In the genomic region with DNA sequence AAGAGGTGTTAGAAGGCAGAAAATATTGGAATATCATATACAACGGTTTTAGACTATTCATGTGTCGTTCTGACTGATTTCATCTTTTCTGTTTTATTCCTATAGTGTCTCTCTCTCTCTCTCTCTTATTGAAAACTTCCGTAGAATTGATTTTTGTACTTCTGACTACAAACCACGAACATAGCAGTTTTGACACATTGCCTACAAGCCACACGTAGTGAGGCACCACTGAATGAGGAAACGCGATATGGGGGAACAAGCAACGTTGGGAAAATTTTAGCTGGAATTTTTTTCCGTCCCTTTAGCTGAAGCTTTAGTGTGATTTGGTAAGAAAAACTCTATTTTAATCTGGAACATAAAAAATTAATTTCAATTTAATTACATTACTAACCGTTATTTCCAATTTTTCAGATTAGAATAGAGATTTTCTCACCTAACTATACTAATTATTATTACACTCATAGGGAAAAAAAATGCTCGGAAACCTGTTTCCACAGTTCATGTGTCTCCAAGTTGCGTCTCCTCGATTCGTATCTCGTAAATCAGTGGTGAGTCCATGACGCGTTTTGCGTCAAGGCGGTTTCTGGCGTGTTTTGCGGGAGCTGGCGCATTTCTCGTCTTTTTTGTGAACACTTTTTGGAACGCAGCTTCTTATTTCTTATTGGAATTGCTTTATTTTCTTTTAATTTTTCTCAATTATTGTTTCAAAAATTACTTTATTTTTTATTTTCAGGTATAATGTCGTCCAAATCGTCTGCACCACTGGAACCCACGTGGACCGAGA, we compare ENCODE assay signal across 5 worm cellular contexts.
TF ChIP-seq lines count a peak whose summit lies in the region.

A gene (minus strand): TSS at position 57 of the 784 bp plus-strand sequence.
A gene (plus strand): TSS at position 734 of the 784 bp plus-strand sequence.

TF ChIP-seq in whole organism, L1 larva, 84 proteins besides CTCF, POLR2A, EP300 and RAD21 (continues in another document):
- peak; percentile 96 for TF ChIP-seq rnt-1 (tag; optimal IDR thresholded peaks at IDR 0.05; lab: Kevin White, UChicago)
- TF ChIP-seq nhr-19 (GFP tag; conservative IDR thresholded peaks at IDR 0.05; lab: Robert Waterston, UW): peak; percentile 87
- TF ChIP-seq ztf-11 (tag; optimal IDR thresholded peaks at IDR 0.05; lab: Kevin White, UChicago): peak in 1 of 2 experiments; percentile 75
- no peak for TF ChIP-seq sptf-1 (tag; optimal IDR thresholded peaks at IDR 0.05; lab: Kevin White, UChicago)
- peak; percentile 49 for TF ChIP-seq aha-1 (tag; optimal IDR thresholded peaks at IDR 0.05; lab: Kevin White, UChicago)
- peak; percentile 90 for TF ChIP-seq nhr-20 (tag; optimal IDR thresholded peaks at IDR 0.05; lab: Kevin White, UChicago)
- TF ChIP-seq elt-3 (tag; optimal IDR thresholded peaks at IDR 0.05; lab: Kevin White, UChicago): peak in 2 of 6 experiments; percentile 42 to 78
- peak; percentile 66 for TF ChIP-seq ceh-8 (GFP tag; optimal IDR thresholded peaks at IDR 0.05; lab: Kevin White, UChicago)
- peak; percentile 85 to 88 for TF ChIP-seq efl-1 (optimal IDR thresholded peaks at IDR 0.05; lab: Kevin White, UChicago)
- TF ChIP-seq efl-1 (GFP tag; optimal IDR thresholded peaks at IDR 0.05 in 1 of 2; lab: Kevin White, UChicago): peak; percentile 76 to 98
- TF ChIP-seq unc-30 (tag; optimal IDR thresholded peaks at IDR 0.05; lab: Kevin White, UChicago): no peak
- peak; percentile 72 to 84 (median 82) for TF ChIP-seq dpl-1 (GFP tag; optimal IDR thresholded peaks at IDR 0.05; lab: Kevin White, UChicago)
- TF ChIP-seq fos-1 (tag; optimal IDR thresholded peaks at IDR 0.05; lab: Kevin White, UChicago): peak; percentile 75
- TF ChIP-seq mab-9 (GFP tag; IDR thresholded peaks at IDR 0.05; lab: Robert Waterston, UW): peak; percentile 55; the same call in 1 of the 2 replicates
- no peak for TF ChIP-seq nhr-28 (tag; optimal IDR thresholded peaks at IDR 0.05; lab: Kevin White, UChicago)

TF ChIP-seq in whole organism, L3 larva, 47 proteins besides CTCF, POLR2A, EP300 and RAD21 (continues in another document):
- TF ChIP-seq snpc-4 (tag; optimal IDR thresholded peaks at IDR 0.05; lab: Kevin White, UChicago): peak; percentile 72
- TF ChIP-seq aly-2 (tag; optimal IDR thresholded peaks at IDR 0.05; lab: Kevin White, UChicago): no peak
- no peak for TF ChIP-seq sea-2 (GFP tag; optimal IDR thresholded peaks at IDR 0.05; lab: Kevin White, UChicago)
- TF ChIP-seq ceh-28 (tag; optimal IDR thresholded peaks at IDR 0.05; lab: Kevin White, UChicago): peak; percentile 10
- no peak for TF ChIP-seq eor-1 (tag; optimal IDR thresholded peaks at IDR 0.05; lab: Kevin White, UChicago)
- peak; percentile 81 for TF ChIP-seq lsy-12 (tag; optimal IDR thresholded peaks at IDR 0.05; lab: Kevin White, UChicago)
- peak; percentile 78 for TF ChIP-seq nhr-43 (tag; optimal IDR thresholded peaks at IDR 0.05; lab: Kevin White, UChicago; ENCODE audit: poor library complexity, severe bottlenecking)
- TF ChIP-seq nhr-76 (tag; optimal IDR thresholded peaks at IDR 0.05; lab: Kevin White, UChicago): peak; percentile 24
- TF ChIP-seq fkh-2 (tag; optimal IDR thresholded peaks at IDR 0.05; lab: Kevin White, UChicago): no peak
- TF ChIP-seq skn-1 (tag; optimal IDR thresholded peaks at IDR 0.05; lab: Kevin White, UChicago): peak; percentile 45
- TF ChIP-seq nhr-23 (tag; optimal IDR thresholded peaks at IDR 0.05; lab: Kevin White, UChicago): peak; percentile 81
- no peak for TF ChIP-seq nhr-237 (tag; optimal IDR thresholded peaks at IDR 0.05; lab: Kevin White, UChicago)
- TF ChIP-seq mml-1 (tag; optimal IDR thresholded peaks at IDR 0.05; lab: Kevin White, UChicago): no peak
- peak; percentile 25 for TF ChIP-seq egl-27 (tag; optimal IDR thresholded peaks at IDR 0.05; lab: Kevin White, UChicago)
- TF ChIP-seq ceh-82 (tag; optimal IDR thresholded peaks at IDR 0.05; lab: Kevin White, UChicago): peak; percentile 59
- TF ChIP-seq nhr-11 (tag; optimal IDR thresholded peaks at IDR 0.05; lab: Kevin White, UChicago): peak; percentile 60
- no peak for TF ChIP-seq nhr-67 (tag; optimal IDR thresholded peaks at IDR 0.05; lab: Kevin White, UChicago)

TF ChIP-seq in whole organism, early embryonic, 17 proteins besides CTCF, POLR2A, EP300 and RAD21:
- TF ChIP-seq tbx-11 (GFP tag; IDR thresholded peaks at IDR 0.05; lab: Robert Waterston, UW): no peak
- peak; percentile 66 for TF ChIP-seq flt-1 (GFP tag; IDR thresholded peaks at IDR 0.05; lab: Robert Waterston, UW)
- peak; percentile 67 for TF ChIP-seq hmg-4 (GFP tag; optimal IDR thresholded peaks at IDR 0.05; lab: Kevin White, UChicago)
- TF ChIP-seq tra-4 (tag; optimal IDR thresholded peaks at IDR 0.05; lab: Kevin White, UChicago): no peak
- peak; percentile 64 for TF ChIP-seq F13C5.2 (tag; optimal IDR thresholded peaks at IDR 0.05; lab: Kevin White, UChicago)
- TF ChIP-seq hmbx-1 (tag; optimal IDR thresholded peaks at IDR 0.05; lab: Kevin White, UChicago): no peak
- TF ChIP-seq tbx-37 (GFP tag; conservative IDR thresholded peaks at IDR 0.05; lab: Robert Waterston, UW): 0 out of 2 replicates have a peak, but pooled peaks have one; percentile 15

TF ChIP-seq in whole organism, midembryonic, 9 proteins besides CTCF, POLR2A, EP300 and RAD21:
- TF ChIP-seq cog-1 (tag; optimal IDR thresholded peaks at IDR 0.05; lab: Kevin White, UChicago) (peak; percentile 33), flt-1 (GFP tag; IDR thresholded peaks at IDR 0.05; lab: Robert Waterston, UW) (no peak; the same call in none of the 2 replicates), tab-1 (GFP tag; IDR thresholded peaks at IDR 0.05; lab: Robert Waterston, UW) (no peak), ref-1 (GFP tag; conservative IDR thresholded peaks at IDR 0.05; lab: Robert Waterston, UW) (no peak), med-1 (GFP tag; optimal IDR thresholded peaks at IDR 0.05; lab: Kevin White, UChicago; ENCODE audit: insufficient read depth) (no peak), ztf-23 (GFP tag; IDR thresholded peaks at IDR 0.05; lab: Robert Waterston, UW) (peak; percentile 79), T22C8.4 (GFP tag; IDR thresholded peaks at IDR 0.05; lab: Robert Waterston, UW) (no peak)

TF ChIP-seq in whole organism, young adult, 124 proteins besides CTCF, POLR2A, EP300 and RAD21 (continues in another document):
- no peak for TF ChIP-seq ztf-6 (GFP tag; IDR thresholded peaks at IDR 0.05; lab: Robert Waterston, UW)
- peak; percentile 78 for TF ChIP-seq tlf-1 (GFP tag; optimal IDR thresholded peaks at IDR 0.05; lab: Kevin White, UChicago)
- no peak for TF ChIP-seq rec-8 (tag; optimal IDR thresholded peaks at IDR 0.05; lab: Kevin White, UChicago)
- TF ChIP-seq ztf-28 (GFP tag; IDR thresholded peaks at IDR 0.05; lab: Robert Waterston, UW): 0 out of 2 replicates have a peak, but pooled peaks have one; percentile 39
- TF ChIP-seq ztf-3 (GFP tag; optimal IDR thresholded peaks at IDR 0.05; lab: Kevin White, UChicago): no peak
- peak in 2 of 3 experiments; percentile 54 to 72 for TF ChIP-seq lin-35 (GFP tag; optimal IDR thresholded peaks at IDR 0.05; lab: Kevin White, UChicago)
- no peak for TF ChIP-seq bed-1 (GFP tag; IDR thresholded peaks at IDR 0.05; lab: Robert Waterston, UW)
- no peak for TF ChIP-seq tbx-9 (tag; optimal IDR thresholded peaks at IDR 0.05; lab: Kevin White, UChicago; ENCODE audit: borderline replicate concordance)
- TF ChIP-seq B0019.2 (GFP tag; conservative IDR thresholded peaks at IDR 0.05; lab: Robert Waterston, UW): no peak
- TF ChIP-seq F39B2.1 (GFP tag; IDR thresholded peaks at IDR 0.05; lab: Robert Waterston, UW): no peak
- TF ChIP-seq lir-1 (GFP tag; conservative IDR thresholded peaks at IDR 0.05; lab: Robert Waterston, UW): peak; percentile 73
- peak; percentile 58 for TF ChIP-seq hmg-1.2 (GFP tag; IDR thresholded peaks at IDR 0.05; lab: Robert Waterston, UW)
- no peak for TF ChIP-seq nhr-120 (GFP tag; IDR thresholded peaks at IDR 0.05; lab: Robert Waterston, UW)
- TF ChIP-seq Y95B8A.8 (GFP tag; IDR thresholded peaks at IDR 0.05; lab: Robert Waterston, UW): no peak
- no peak for TF ChIP-seq F37B4.10 (GFP tag; IDR thresholded peaks at IDR 0.05; lab: Robert Waterston, UW)
- no peak for TF ChIP-seq snpc-1.1 (tag; optimal IDR thresholded peaks at IDR 0.05; lab: Kevin White, UChicago; ENCODE audit: insufficient read depth)
- no peak for TF ChIP-seq zfh-2 (GFP tag; conservative IDR thresholded peaks at IDR 0.05; lab: Robert Waterston, UW)
- peak; percentile 65 for TF ChIP-seq F23B12.7 (tag; optimal IDR thresholded peaks at IDR 0.05; lab: Kevin White, UChicago; ENCODE audit: insufficient read depth)
- peak; percentile 56 for TF ChIP-seq athp-1 (tag; optimal IDR thresholded peaks at IDR 0.05; lab: Kevin White, UChicago)
- TF ChIP-seq chd-7 (tag; optimal IDR thresholded peaks at IDR 0.05; lab: Kevin White, UChicago): peak; percentile 22
- TF ChIP-seq attf-6 (GFP tag; IDR thresholded peaks at IDR 0.05; lab: Robert Waterston, UW): no peak
- TF ChIP-seq F55B11.4 (tag; optimal IDR thresholded peaks at IDR 0.05; lab: Kevin White, UChicago; ENCODE audit: borderline replicate concordance, insufficient read depth): no peak
- peak; percentile 81 for TF ChIP-seq C06A6.2 (GFP tag; conservative IDR thresholded peaks at IDR 0.05; lab: Robert Waterston, UW)
- no peak for TF ChIP-seq aptf-2 (GFP tag; conservative IDR thresholded peaks at IDR 0.05; lab: Robert Waterston, UW)
- no peak for TF ChIP-seq lsy-27 (tag; optimal IDR thresholded peaks at IDR 0.05; lab: Kevin White, UChicago; ENCODE audit: borderline replicate concordance, insufficient read depth)
- 0 out of 2 replicates have a peak, but pooled peaks have one; percentile 22 for TF ChIP-seq C17E4.6 (GFP tag; IDR thresholded peaks at IDR 0.05; lab: Robert Waterston, UW)
- no peak for TF ChIP-seq ets-4 (GFP tag; optimal IDR thresholded peaks at IDR 0.05; lab: Kevin White, UChicago)
- TF ChIP-seq dox-1 (GFP tag; IDR thresholded peaks at IDR 0.05; lab: Robert Waterston, UW): peak; percentile 95
- TF ChIP-seq hrde-1 (tag; optimal IDR thresholded peaks at IDR 0.05; lab: Kevin White, UChicago; ENCODE audit: borderline replicate concordance): no peak
- TF ChIP-seq sea-2 (GFP tag; IDR thresholded peaks at IDR 0.05; lab: Robert Waterston, UW): no peak
- TF ChIP-seq let-607 (tag; optimal IDR thresholded peaks at IDR 0.05; lab: Kevin White, UChicago): peak in 1 of 2 experiments; percentile 53
- no peak for TF ChIP-seq die-1 (tag; optimal IDR thresholded peaks at IDR 0.05; lab: Kevin White, UChicago)
- peak; percentile 48; the same call in 1 of the 2 replicates for TF ChIP-seq egl-44 (GFP tag; IDR thresholded peaks at IDR 0.05; lab: Robert Waterston, UW)
- peak; percentile 32 for TF ChIP-seq snpc-4 (GFP tag; optimal IDR thresholded peaks at IDR 0.05; lab: Kevin White, UChicago)
- peak; percentile 54 to 79 (median 72) for TF ChIP-seq snpc-4 (tag; optimal IDR thresholded peaks at IDR 0.05; lab: Kevin White, UChicago)
- peak; percentile 71 for TF ChIP-seq attf-3 (GFP tag; conservative IDR thresholded peaks at IDR 0.05; lab: Robert Waterston, UW)
- TF ChIP-seq sptf-2 (GFP tag; optimal IDR thresholded peaks at IDR 0.05; lab: Kevin White, UChicago): no peak
